Worm (Caenorhabditis elegans): ENCODE results near the gene F35H12.1.

ce11 chrX:924495-925008, 9.1 kb upstream of the F35H12.1 start, which contains the start of the genes pifk-1 and tbc-11:
- TF ChIP-seq ama-1 (optimal IDR thresholded peaks at IDR 0.05) (no peak), fos-1 (tag; optimal IDR thresholded peaks at IDR 0.05) (peak; percentile 29), blmp-1 (tag; optimal IDR thresholded peaks at IDR 0.05) (peak; percentile 67), lin-15B (tag; optimal IDR thresholded peaks at IDR 0.05) (no peak), ztf-11 (tag; optimal IDR thresholded peaks at IDR 0.05) (no peak), egl-27 (tag; optimal IDR thresholded peaks at IDR 0.05) (no peak), lin-39 (tag; optimal IDR thresholded peaks at IDR 0.05) (no peak), ceh-90 (tag; optimal IDR thresholded peaks at IDR 0.05) (no peak), jun-1 (tag; optimal IDR thresholded peaks at IDR 0.05) (no peak), nhr-76 (tag; optimal IDR thresholded peaks at IDR 0.05) (no peak), nhr-84 (tag; optimal IDR thresholded peaks at IDR 0.05) (no peak), lin-35 (GFP tag; optimal IDR thresholded peaks at IDR 0.05) (peak in 1 of 2 experiments; percentile 74), zag-1 (tag; optimal IDR thresholded peaks at IDR 0.05) (no peak), lsy-2 (tag; optimal IDR thresholded peaks at IDR 0.05) (peak in 1 of 2 experiments; percentile 62)

Data from whole organism, L1 larva.